Worm (Caenorhabditis elegans): ENCODE measurements around the gene tpan-1.

The tpan-1 gene

ce11 chrV:20776761-20777160 lies 12.5 kb upstream of the tpan-1 start:
- TF ChIP-seq Y55F3AM.14 (GFP tag; optimal IDR thresholded peaks at IDR 0.05), result no peak
- TF ChIP-seq lin-13 (GFP tag; optimal IDR thresholded peaks at IDR 0.05), result peak; percentile 40
- TF ChIP-seq C34F6.9 (tag; optimal IDR thresholded peaks at IDR 0.05), result peak; percentile 78
- TF ChIP-seq fos-1 (tag; optimal IDR thresholded peaks at IDR 0.05), result peak; percentile 17
- no peak for TF ChIP-seq unc-62 (GFP tag; optimal IDR thresholded peaks at IDR 0.05)
- TF ChIP-seq crh-2 (tag; optimal IDR thresholded peaks at IDR 0.05), result peak; percentile 74
- no peak for TF ChIP-seq nhr-11 (tag; optimal IDR thresholded peaks at IDR 0.05)
- TF ChIP-seq unc-55 (GFP tag; optimal IDR thresholded peaks at IDR 0.05), result peak; percentile 90
- no peak for TF ChIP-seq ztf-11 (tag; optimal IDR thresholded peaks at IDR 0.05)
- peak; percentile 3 for TF ChIP-seq ama-1 (optimal IDR thresholded peaks at IDR 0.05)
- no peak for TF ChIP-seq unc-39 (tag; optimal IDR thresholded peaks at IDR 0.05)
- TF ChIP-seq egl-27 (tag; optimal IDR thresholded peaks at IDR 0.05), result peak; percentile 48
- peak; percentile 74 for TF ChIP-seq lin-11 (tag; optimal IDR thresholded peaks at IDR 0.05)
- no peak for TF ChIP-seq nhr-77 (tag; optimal IDR thresholded peaks at IDR 0.05)
- TF ChIP-seq nhr-21 (tag; optimal IDR thresholded peaks at IDR 0.05), result peak; percentile 13
- TF ChIP-seq ZK546.5 (tag; optimal IDR thresholded peaks at IDR 0.05), result no peak
- peak; percentile 80 for TF ChIP-seq ztf-4 (tag; optimal IDR thresholded peaks at IDR 0.05)
- TF ChIP-seq nhr-129 (tag; optimal IDR thresholded peaks at IDR 0.05), result peak; percentile 88
- TF ChIP-seq snpc-4 (tag; optimal IDR thresholded peaks at IDR 0.05), result peak; percentile 54
- peak; percentile 60 to 68 for TF ChIP-seq mdl-1 (tag; optimal IDR thresholded peaks at IDR 0.05)
- TF ChIP-seq zag-1 (tag; optimal IDR thresholded peaks at IDR 0.05), result peak; percentile 51
- TF ChIP-seq skn-1 (tag; optimal IDR thresholded peaks at IDR 0.05), result no peak
- no peak for TF ChIP-seq lin-39 (tag; optimal IDR thresholded peaks at IDR 0.05)
- TF ChIP-seq ceh-82 (tag; optimal IDR thresholded peaks at IDR 0.05), result no peak
- TF ChIP-seq F13H6.1 (tag; optimal IDR thresholded peaks at IDR 0.05), result peak; percentile 77
- TF ChIP-seq lsy-2 (tag; optimal IDR thresholded peaks at IDR 0.05), result peak in 1 of 2 experiments; percentile 72
- TF ChIP-seq elt-3 (tag; optimal IDR thresholded peaks at IDR 0.05), result no peak
- TF ChIP-seq sma-9 (GFP tag; optimal IDR thresholded peaks at IDR 0.05), result peak; percentile 77
- no peak for TF ChIP-seq sma-9 (tag; optimal IDR thresholded peaks at IDR 0.05)
- peak; percentile 40 for TF ChIP-seq sem-4 (tag; optimal IDR thresholded peaks at IDR 0.05)
- no peak for TF ChIP-seq elt-1 (tag; optimal IDR thresholded peaks at IDR 0.05)

- TF ChIP-seq lin-13 (GFP tag; optimal IDR thresholded peaks at IDR 0.05) (peak; percentile 92), unc-55 (GFP tag; optimal IDR thresholded peaks at IDR 0.05) (peak; percentile 96), ceh-82 (tag; optimal IDR thresholded peaks at IDR 0.05) (peak; percentile 46), lin-39 (tag; optimal IDR thresholded peaks at IDR 0.05) (peak; percentile 78), ama-1 (optimal IDR thresholded peaks at IDR 0.05) (peak; percentile 91), ztf-4 (tag; optimal IDR thresholded peaks at IDR 0.05) (peak; percentile 98), ceh-16 (tag; optimal IDR thresholded peaks at IDR 0.05) (peak; percentile 66), nhr-21 (tag; optimal IDR thresholded peaks at IDR 0.05) (peak; percentile 95), gmeb-1 (tag; optimal IDR thresholded peaks at IDR 0.05) (peak; percentile 85), sem-4 (tag; optimal IDR thresholded peaks at IDR 0.05) (peak; percentile 99), ztf-11 (tag; optimal IDR thresholded peaks at IDR 0.05) (peak; percentile 31), ZK546.5 (tag; optimal IDR thresholded peaks at IDR 0.05) (peak; percentile 7), mdl-1 (tag; optimal IDR thresholded peaks at IDR 0.05) (peak; percentile 93 to 99), R02D3.7 (tag; optimal IDR thresholded peaks at IDR 0.05) (no peak), nhr-6 (tag; optimal IDR thresholded peaks at IDR 0.05) (peak; percentile 97), ztf-1 (GFP tag; conservative IDR thresholded peaks at IDR 0.05) (no peak), lsy-2 (tag; optimal IDR thresholded peaks at IDR 0.05) (peak; percentile 83 to 96), nhr-10 (tag; optimal IDR thresholded peaks at IDR 0.05) (peak; percentile 77), unc-62 (GFP tag; optimal IDR thresholded peaks at IDR 0.05) (peak; percentile 82), elt-1 (tag; optimal IDR thresholded peaks at IDR 0.05) (no peak), crh-2 (tag; optimal IDR thresholded peaks at IDR 0.05) (peak; percentile 98), nhr-11 (tag; optimal IDR thresholded peaks at IDR 0.05) (no peak), alr-1 (tag; optimal IDR thresholded peaks at IDR 0.05) (peak; percentile 5), egl-27 (tag; optimal IDR thresholded peaks at IDR 0.05) (peak; percentile 98), mab-5 (tag; optimal IDR thresholded peaks at IDR 0.05) (peak; percentile 94), dmd-4 (tag; optimal IDR thresholded peaks at IDR 0.05) (no peak), nhr-129 (tag; optimal IDR thresholded peaks at IDR 0.05) (peak; percentile 97), mbf-1 (tag; optimal IDR thresholded peaks at IDR 0.05) (no peak), nhr-77 (tag; optimal IDR thresholded peaks at IDR 0.05) (peak; percentile 60), aly-2 (tag; optimal IDR thresholded peaks at IDR 0.05) (no peak), fos-1 (tag; optimal IDR thresholded peaks at IDR 0.05) (peak; percentile 95), nhr-23 (tag; optimal IDR thresholded peaks at IDR 0.05) (no peak), lin-11 (tag; optimal IDR thresholded peaks at IDR 0.05) (peak; percentile 91), Y55F3AM.14 (GFP tag; optimal IDR thresholded peaks at IDR 0.05) (peak; percentile 84), zag-1 (tag; optimal IDR thresholded peaks at IDR 0.05) (peak; percentile 96), snpc-4 (tag; optimal IDR thresholded peaks at IDR 0.05) (peak; percentile 67), sma-9 (GFP tag; optimal IDR thresholded peaks at IDR 0.05) (peak; percentile 97), sma-9 (tag; optimal IDR thresholded peaks at IDR 0.05) (peak; percentile 68), nhr-25 (tag; optimal IDR thresholded peaks at IDR 0.05) (peak; percentile 94), elt-3 (tag; optimal IDR thresholded peaks at IDR 0.05) (no peak), sma-3 (GFP tag; optimal IDR thresholded peaks at IDR 0.05) (peak; percentile 96), skn-1 (tag; optimal IDR thresholded peaks at IDR 0.05) (peak; percentile 18), nhr-12 (tag; optimal IDR thresholded peaks at IDR 0.05) (no peak), nhr-237 (tag; optimal IDR thresholded peaks at IDR 0.05) (peak; percentile 3), blmp-1 (tag; optimal IDR thresholded peaks at IDR 0.05; ENCODE audit: insufficient read depth) (peak; percentile 70), F13H6.1 (tag; optimal IDR thresholded peaks at IDR 0.05) (peak; percentile 99), C34F6.9 (tag; optimal IDR thresholded peaks at IDR 0.05) (peak; percentile 97)
Observed at ce11 chrV:20778257-20778697, 11.0 kb upstream of the tpan-1 start.

Measured in whole organism, L2 larva.